Worm (Caenorhabditis elegans) whole organism, L1 larva: ENCODE measurements around the gene mua-3.

Experiments used
- C04F5.9 ChIP-seq: sonication (generic microtip); optimal IDR thresholded peaks from 2 replicates; lab custom pipeline; 2016; ENCODE audit warnings: missing genetic modification characterization, missing compliant biosample characterization
- C16A3.4 ChIP-seq: fragments of 150-350 bp; optimal IDR thresholded peaks from 2 replicates; lab custom pipeline; 2014; ENCODE audit warnings: missing biosample characterization, missing genetic modification characterization
- aly-2 ChIP-seq: fragments of 150-350 bp; optimal IDR thresholded peaks from 2 replicates; lab custom pipeline; 2014; ENCODE audit warnings: missing biosample characterization, missing genetic modification characterization
- ceh-82 ChIP-seq, 3 experiments: fragments of 150-350 bp in 1 of 3; sonication (generic microtip) in 2 of 3; optimal IDR thresholded peaks; 2 replicates each; lab custom pipeline; 2014 to 2017; ENCODE audit warnings: missing biosample characterization in 3 of 3, missing genetic modification characterization in 3 of 3
- ces-1 ChIP-seq: fragments of 150-350 bp; optimal IDR thresholded peaks from 2 replicates; lab custom pipeline; 2014; ENCODE audit warnings: missing biosample characterization, missing genetic modification reagents, missing genetic modification characterization
- dpl-1 ChIP-seq, 3 experiments: fragments of 150-350 bp in 2 of 3; sonication (generic microtip) in 1 of 3; optimal IDR thresholded peaks; 2 replicates each; lab custom pipeline; 2014 to 2017; ENCODE audit warnings: missing biosample characterization in 3 of 3, missing genetic modification characterization in 3 of 3, missing genetic modification reagents in 3 of 3
- dsc-1 ChIP-seq: sonication (generic microtip); optimal IDR thresholded peaks from 2 replicates; lab custom pipeline; 2016; ENCODE audit warnings: mild to moderate bottlenecking, missing genetic modification characterization, missing compliant biosample characterization
- efl-1 ChIP-seq, 4 experiments: fragments of 150-350 bp; optimal IDR thresholded peaks in 3 of 4; peaks in 1 of 4; 1 replicate in 1 of 4; 2 replicates in 3 of 4; lab custom pipeline; 2014; ENCODE audit warnings: missing biosample characterization in 2 of 4, missing genetic modification characterization in 2 of 4, missing genetic modification reagents in 2 of 4
- efl-3 ChIP-seq: fragments of 200-800 bp; sonication (Bioruptor generic); optimal IDR thresholded peaks from 2 replicates; lab custom pipeline; 2018; ENCODE audit warnings: mild to moderate bottlenecking, missing genetic modification characterization, missing compliant biosample characterization
- egl-27 ChIP-seq, 2 experiments: fragments of 150-350 bp in 1 of 2; sonication (generic microtip); optimal IDR thresholded peaks; 3 replicates each; lab custom pipeline; 2017 to 2018; ENCODE audit warnings: missing biosample characterization in 2 of 2, missing genetic modification characterization in 2 of 2, missing genetic modification reagents in 2 of 2
- elt-3 ChIP-seq, 6 experiments: fragments of 150-350 bp in 1 of 6; sonication (generic microtip); optimal IDR thresholded peaks; 2 replicates each; lab custom pipeline; 2017 to 2018; ENCODE audit warnings: missing biosample characterization in 6 of 6, missing genetic modification characterization in 6 of 6, inconsistent platforms in 1 of 6
- fkh-10 ChIP-seq: sonication (generic microtip); optimal IDR thresholded peaks from 2 replicates; lab custom pipeline; 2017; ENCODE audit warnings: missing biosample characterization, missing genetic modification reagents, missing genetic modification characterization
- fkh-8 ChIP-seq: sonication (generic microtip); optimal IDR thresholded peaks from 2 replicates; lab custom pipeline; 2016; ENCODE audit warnings: mild to moderate bottlenecking, missing genetic modification characterization, missing compliant biosample characterization
- fos-1 ChIP-seq: fragments of 150-350 bp; optimal IDR thresholded peaks from 2 replicates; lab custom pipeline; 2014; ENCODE audit warnings: missing biosample characterization, missing genetic modification characterization
- grh-1 ChIP-seq: fragments of 200-800 bp; sonication (Bioruptor generic); IDR thresholded peaks from 2 replicates; pipeline ENCODE4 v1.3.6; 2022; ENCODE audit warnings: missing genetic modification reagents, missing genetic modification characterization, missing compliant biosample characterization
- hpl-2 ChIP-seq: fragments of 150-350 bp; optimal IDR thresholded peaks from 2 replicates; lab custom pipeline; 2014; ENCODE audit warnings: missing biosample characterization, missing genetic modification reagents, missing genetic modification characterization
- lin-13 ChIP-seq: fragments of 150-350 bp; optimal IDR thresholded peaks from 2 replicates; lab custom pipeline; 2014; ENCODE audit warnings: missing biosample characterization, missing genetic modification reagents, missing genetic modification characterization
- lin-14 ChIP-seq: fragments of 200-800 bp; sonication (Bioruptor generic); optimal IDR thresholded peaks from 2 replicates; lab custom pipeline; 2018; ENCODE audit warnings: mild to moderate bottlenecking, missing genetic modification characterization, moderate library complexity, missing compliant biosample characterization
- lin-35 ChIP-seq, 2 experiments: fragments of 150-350 bp; optimal IDR thresholded peaks; 2 replicates each; lab custom pipeline; 2014; ENCODE audit warnings: missing biosample characterization in 2 of 2, missing genetic modification characterization in 2 of 2, missing genetic modification reagents in 2 of 2
- lsy-2 ChIP-seq, 2 experiments: fragments of 150-350 bp; optimal IDR thresholded peaks; 2 replicates each; lab custom pipeline; 2014; ENCODE audit warnings: missing biosample characterization in 2 of 2, missing genetic modification characterization in 2 of 2
- mab-9 ChIP-seq: fragments of 200-800 bp; sonication (Bioruptor generic); IDR thresholded peaks from 2 replicates; pipeline ENCODE4 v1.3.6; 2022; ENCODE audit warnings: missing genetic modification reagents, missing genetic modification characterization, missing compliant biosample characterization
- mep-1 ChIP-seq: fragments of 150-350 bp; optimal IDR thresholded peaks from 2 replicates; lab custom pipeline; 2014; ENCODE audit warnings: missing biosample characterization, missing genetic modification characterization
- nhr-19 ChIP-seq: fragments of 200-800 bp; sonication (Bioruptor generic); conservative IDR thresholded peaks from 2 replicates; pipeline ENCODE4 v1.3.6; 2022; ENCODE audit warnings: missing genetic modification characterization, missing compliant biosample characterization
- nhr-20 ChIP-seq: sonication (generic microtip); optimal IDR thresholded peaks from 2 replicates; lab custom pipeline; 2016; ENCODE audit warnings: mild to moderate bottlenecking, missing genetic modification characterization, missing compliant biosample characterization
- nhr-28 ChIP-seq: fragments of 150-350 bp; optimal IDR thresholded peaks from 2 replicates; lab custom pipeline; 2014; ENCODE audit warnings: missing biosample characterization, missing genetic modification characterization
- nhr-47 ChIP-seq: sonication (generic microtip); optimal IDR thresholded peaks from 2 replicates; lab custom pipeline; 2016; ENCODE audit warnings: mild to moderate bottlenecking, missing genetic modification characterization, moderate library complexity, missing compliant biosample characterization
- nhr-71 ChIP-seq: sonication (generic microtip); optimal IDR thresholded peaks from 2 replicates; lab custom pipeline; 2016; ENCODE audit warnings: mild to moderate bottlenecking, missing genetic modification characterization, moderate library complexity, missing compliant biosample characterization
- nhr-77 ChIP-seq: fragments of 150-350 bp; optimal IDR thresholded peaks from 2 replicates; lab custom pipeline; 2014; ENCODE audit warnings: missing biosample characterization, missing genetic modification characterization
- pax-3 ChIP-seq: fragments of 200-800 bp; sonication (Bioruptor generic); optimal IDR thresholded peaks from 2 replicates; lab custom pipeline; 2018; ENCODE audit warnings: mild to moderate bottlenecking, missing genetic modification characterization, moderate library complexity, missing compliant biosample characterization
- pqm-1 ChIP-seq: sonication (generic microtip); optimal IDR thresholded peaks from 3 replicates; lab custom pipeline; 2017; ENCODE audit warnings: missing biosample characterization, missing genetic modification characterization
- rnt-1 ChIP-seq: sonication (generic microtip); optimal IDR thresholded peaks from 2 replicates; lab custom pipeline; 2016; ENCODE audit warnings: mild to moderate bottlenecking, missing genetic modification characterization, moderate library complexity, missing compliant biosample characterization
- skn-1 ChIP-seq: fragments of 150-350 bp; optimal IDR thresholded peaks from 2 replicates; lab custom pipeline; 2014; ENCODE audit warnings: missing biosample characterization, missing genetic modification characterization
- snu-23 ChIP-seq: sonication (generic microtip); optimal IDR thresholded peaks from 2 replicates; lab custom pipeline; 2016; ENCODE audit warnings: missing genetic modification characterization, missing compliant biosample characterization
- sox-4 ChIP-seq: sonication (generic microtip); optimal IDR thresholded peaks from 2 replicates; lab custom pipeline; 2016; ENCODE audit warnings: missing genetic modification characterization, missing compliant biosample characterization
- swsn-7 ChIP-seq: sonication (generic microtip); optimal IDR thresholded peaks from 2 replicates; lab custom pipeline; 2016; ENCODE audit warnings: missing genetic modification characterization, missing compliant biosample characterization
- tbx-2 ChIP-seq: sonication (generic microtip); optimal IDR thresholded peaks from 2 replicates; lab custom pipeline; 2016; ENCODE audit warnings: missing genetic modification characterization, missing compliant biosample characterization
- unc-62 ChIP-seq: fragments of 150-350 bp; optimal IDR thresholded peaks from 2 replicates; lab custom pipeline; 2014; ENCODE audit warnings: missing biosample characterization, missing genetic modification reagents, missing genetic modification characterization
- ztf-4 ChIP-seq: fragments of 150-350 bp; optimal IDR thresholded peaks from 2 replicates; lab custom pipeline; 2014; ENCODE audit warnings: missing biosample characterization, missing genetic modification characterization

Gene mua-3

ce11 chrIII:10149910-10150309 is 10.6 kb upstream of the mua-3 start:
- no peak for TF ChIP-seq efl-1 (optimal IDR thresholded peaks at IDR 0.05; lab: Kevin White, UChicago)
- TF ChIP-seq efl-1 (GFP tag; optimal IDR thresholded peaks at IDR 0.05 in 1 of 2; lab: Kevin White, UChicago): peak in 1 of 2 experiments; percentile 53
- TF ChIP-seq nhr-71 (tag; lab: Kevin White, UChicago): peak; percentile 15
- no peak for TF ChIP-seq lin-13 (GFP tag; lab: Kevin White, UChicago)
- TF ChIP-seq tbx-2: no peak
- no peak for TF ChIP-seq grh-1 (GFP tag; lab: Robert Waterston, UW)
- TF ChIP-seq, all 84 proteins: peak for 2

- no peak for TF ChIP-seq egl-27 (tag; optimal IDR thresholded peaks at IDR 0.05; lab: Kevin White, UChicago)
- peak; percentile 77 for TF ChIP-seq sox-4 (tag; lab: Kevin White, UChicago)
- peak; percentile 60 for TF ChIP-seq dsc-1
- no peak for TF ChIP-seq efl-1 (optimal IDR thresholded peaks at IDR 0.05; lab: Kevin White, UChicago)
- peak in 1 of 2 experiments; percentile 80 for TF ChIP-seq efl-1 (GFP tag; optimal IDR thresholded peaks at IDR 0.05 in 1 of 2; lab: Kevin White, UChicago)
- TF ChIP-seq snu-23 (GFP tag; lab: Kevin White, UChicago): peak; percentile 8
- peak; percentile 14 to 44 for TF ChIP-seq lsy-2 (tag; optimal IDR thresholded peaks at IDR 0.05; lab: Kevin White, UChicago)
- TF ChIP-seq fkh-8: peak; percentile 93
- TF ChIP-seq lin-35 (GFP tag; optimal IDR thresholded peaks at IDR 0.05; lab: Kevin White, UChicago): peak in 1 of 2 experiments; percentile 1
- TF ChIP-seq pax-3 (tag; lab: Kevin White, UChicago): peak; percentile 40
- peak; percentile 61 for TF ChIP-seq nhr-47 (tag; lab: Kevin White, UChicago)
- TF ChIP-seq lin-13 (GFP tag; lab: Kevin White, UChicago): no peak
- TF ChIP-seq lin-14 (GFP tag; lab: Kevin White, UChicago): peak; percentile 51
- no peak for TF ChIP-seq C16A3.4
- no peak for TF ChIP-seq nhr-19 (GFP tag; lab: Robert Waterston, UW)
- peak; percentile 32 for TF ChIP-seq swsn-7 (tag; lab: Kevin White, UChicago)
- peak; percentile 67 for TF ChIP-seq nhr-71 (tag; lab: Kevin White, UChicago)
- TF ChIP-seq, all 84 proteins: peak for 12
Measured at ce11 chrIII:10150710-10151109, 9.8 kb upstream of the mua-3 start.

- no peak for TF ChIP-seq dpl-1 (GFP tag; optimal IDR thresholded peaks at IDR 0.05; lab: Kevin White, UChicago)
- TF ChIP-seq fos-1 (tag; lab: Kevin White, UChicago): no peak
- peak; percentile 29; the same call in 1 of the 2 replicates for TF ChIP-seq nhr-19 (GFP tag; lab: Robert Waterston, UW)
- TF ChIP-seq ceh-82 (tag; optimal IDR thresholded peaks at IDR 0.05; lab: Kevin White, UChicago): peak in 2 of 3 experiments; percentile 10 to 49
- TF ChIP-seq fkh-10 (GFP tag; lab: Kevin White, UChicago): peak; percentile 35
- peak; percentile 42 for TF ChIP-seq rnt-1 (tag; lab: Kevin White, UChicago)
- no peak for TF ChIP-seq hpl-2 (GFP tag; lab: Kevin White, UChicago)
- peak; percentile 73 for TF ChIP-seq fkh-8
- TF ChIP-seq C04F5.9: no peak
- peak; percentile 13 for TF ChIP-seq snu-23 (GFP tag; lab: Kevin White, UChicago)
- peak; percentile 31 for TF ChIP-seq nhr-71 (tag; lab: Kevin White, UChicago)
- peak in 1 of 2 experiments; percentile 26 for TF ChIP-seq lsy-2 (tag; optimal IDR thresholded peaks at IDR 0.05; lab: Kevin White, UChicago)
- TF ChIP-seq aly-2 (tag; lab: Kevin White, UChicago): no peak
- TF ChIP-seq ces-1 (GFP tag; lab: Kevin White, UChicago): peak; percentile 26
- peak in 1 of 2 experiments; percentile 39 for TF ChIP-seq lin-35 (GFP tag; optimal IDR thresholded peaks at IDR 0.05; lab: Kevin White, UChicago)
- TF ChIP-seq ztf-4: peak; percentile 8
- TF ChIP-seq mep-1 (tag; lab: Kevin White, UChicago): peak; percentile 11
- no peak for TF ChIP-seq nhr-20 (tag; lab: Kevin White, UChicago)
- no peak for TF ChIP-seq unc-62 (GFP tag; lab: Kevin White, UChicago)
- TF ChIP-seq lin-14 (GFP tag; lab: Kevin White, UChicago): peak; percentile 88
- TF ChIP-seq efl-1 (optimal IDR thresholded peaks at IDR 0.05; lab: Kevin White, UChicago): no peak
- TF ChIP-seq efl-1 (GFP tag; optimal IDR thresholded peaks at IDR 0.05 in 1 of 2; lab: Kevin White, UChicago): peak in 1 of 2 experiments; percentile 14
- no peak for TF ChIP-seq efl-3 (GFP tag; lab: Kevin White, UChicago)
Measured at ce11 chrIII:10151719-10152118, 8.8 kb upstream of the mua-3 start.

ce11 chrIII:10152495-10152894 is 8.0 kb upstream of the mua-3 start, which contains the start of gene nac-3:
Gene nac-3 (plus strand): TSS chrIII:10152795.
- TF ChIP-seq elt-3 (tag; optimal IDR thresholded peaks at IDR 0.05; lab: Kevin White, UChicago) (no peak), nhr-77 (tag; lab: Kevin White, UChicago) (no peak), lin-35 (GFP tag; optimal IDR thresholded peaks at IDR 0.05; lab: Kevin White, UChicago) (no peak), fos-1 (tag; lab: Kevin White, UChicago) (no peak), nhr-19 (GFP tag; lab: Robert Waterston, UW) (no peak), nhr-28 (tag; lab: Kevin White, UChicago) (no peak), pqm-1 (tag; lab: Kevin White, UChicago) (no peak), efl-3 (GFP tag; lab: Kevin White, UChicago) (no peak), mab-9 (GFP tag; lab: Robert Waterston, UW) (no peak), fkh-8 (no peak), skn-1 (tag; lab: Kevin White, UChicago) (no peak), efl-1 (optimal IDR thresholded peaks at IDR 0.05; lab: Kevin White, UChicago) (no peak), efl-1 (GFP tag; optimal IDR thresholded peaks at IDR 0.05 in 1 of 2; lab: Kevin White, UChicago) (no peak), nhr-20 (tag; lab: Kevin White, UChicago) (no peak)
- TF ChIP-seq, all 84 proteins: peak for 0
